Worm (Caenorhabditis elegans) whole organism, L4/young adult: ENCODE measurements around the gene C32D5.12.

Experiments used
- W03F9.2 ChIP-seq: fragments of 150-350 bp; optimal IDR thresholded peaks from 2 replicates; lab custom pipeline; 2014; ENCODE audit warnings: missing biosample characterization, missing genetic modification characterization
- dao-5 ChIP-seq: sonication (generic microtip); optimal IDR thresholded peaks from 2 replicates; lab custom pipeline; 2016; ENCODE audit warnings: missing genotype, missing genetic modification characterization, moderate library complexity, missing compliant biosample characterization
- him-1 ChIP-seq: sonication (generic microtip); optimal IDR thresholded peaks from 2 replicates; lab custom pipeline; 2016; ENCODE audit warnings: missing genotype, missing genetic modification reagents, missing genetic modification characterization, missing compliant biosample characterization

The C32D5.12 gene

DNA sequence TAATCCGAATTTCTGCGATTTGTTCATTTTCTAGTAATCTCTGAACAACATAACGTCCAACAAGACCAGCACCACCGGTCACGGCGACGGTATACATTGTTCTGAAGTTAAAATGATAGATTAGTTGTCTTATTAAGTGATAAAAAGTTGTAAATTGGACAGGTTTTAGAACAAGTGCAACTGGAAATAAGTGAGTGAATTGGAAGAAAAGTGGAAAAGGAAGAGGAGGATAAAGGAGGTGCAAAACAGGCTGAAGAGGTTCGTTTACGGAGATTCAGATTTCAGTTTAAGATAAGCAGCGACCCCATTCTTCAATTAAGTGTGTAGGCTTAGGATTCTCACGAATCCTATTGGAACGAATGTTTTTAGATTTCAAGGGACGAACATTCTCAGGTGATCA is at the start of gene C32D5.12:
TSS of gene C32D5.12 (minus strand) at position 101 of the 400 bp plus-strand sequence.
- TF ChIP-seq dao-5 (tag; lab: Kevin White, UChicago) = no peak
- no peak for TF ChIP-seq W03F9.2 (tag; lab: Kevin White, UChicago)
- TF ChIP-seq him-1 = no peak

DNA sequence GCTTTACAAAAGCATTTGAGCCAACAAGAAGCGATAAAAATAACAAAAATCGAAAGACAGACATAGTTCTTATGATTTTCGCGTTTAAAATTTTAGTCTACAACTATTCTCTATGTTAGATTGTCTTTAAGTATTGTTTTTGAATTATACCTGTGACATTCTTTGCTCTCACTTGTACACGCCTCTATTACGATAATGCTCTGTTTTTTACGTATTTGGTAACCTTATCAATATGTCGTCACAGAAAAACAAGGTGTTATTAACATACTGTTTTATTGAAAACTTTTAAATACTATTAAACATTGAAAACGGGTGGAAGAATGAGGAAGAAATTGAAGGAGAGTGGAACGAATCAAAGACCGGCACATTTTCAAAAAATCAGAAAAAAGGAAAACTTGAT is 48.5 kb upstream of the C32D5.12 start, which contains the start of gene spp-11:
TSS of gene spp-11 (minus strand) at position 101 of the 400 bp plus-strand sequence.
- no peak for TF ChIP-seq him-1
- TF ChIP-seq dao-5 (tag; lab: Kevin White, UChicago) = no peak

DNA sequence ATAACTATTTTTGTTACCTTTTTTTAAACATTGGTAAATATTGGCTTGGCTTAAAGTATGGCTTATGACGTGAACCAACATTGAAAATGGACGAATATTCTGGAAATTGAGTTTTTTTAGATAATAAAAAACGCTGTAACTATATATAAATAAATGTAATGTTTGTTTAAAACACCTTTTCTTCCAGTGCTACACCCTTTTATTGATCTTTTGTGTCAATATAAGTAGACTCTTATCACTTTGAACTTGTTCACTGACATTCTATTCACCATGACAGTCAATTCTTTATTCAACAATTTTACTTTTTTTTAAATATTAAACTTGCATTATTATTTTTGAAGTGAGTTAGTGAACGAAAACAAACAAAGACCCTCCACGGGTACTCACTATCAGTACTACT is 44.4 kb upstream of the C32D5.12 start, which contains the start of gene T25D10.1:
TSS of gene T25D10.1 (plus strand) at position 169 of the 400 bp plus-strand sequence.
- TF ChIP-seq dao-5 (tag; lab: Kevin White, UChicago) (no peak), W03F9.2 (tag; lab: Kevin White, UChicago) (no peak), him-1 (no peak)

DNA sequence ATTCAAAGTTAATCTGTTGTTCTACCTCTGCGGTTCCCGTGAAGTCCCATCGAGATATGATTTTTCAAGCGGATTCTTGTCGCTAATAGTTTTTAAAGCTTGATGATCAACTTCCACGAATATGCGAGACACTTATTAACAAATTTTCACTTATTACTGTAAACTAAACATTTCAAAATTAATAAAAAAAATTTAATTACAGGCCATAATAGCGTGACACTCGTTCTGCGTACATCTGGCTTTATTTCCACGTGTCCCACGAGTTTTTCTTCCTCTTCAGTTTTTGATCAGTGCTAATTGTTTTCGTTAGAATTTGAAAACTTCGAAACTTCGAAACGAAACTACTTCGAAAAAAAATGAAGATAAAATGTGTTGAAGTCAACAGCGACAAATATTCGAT is 42.8 kb upstream of the C32D5.12 start, which contains the start of gene btb-2:
TSS of gene btb-2 (plus strand) at position 301 of the 400 bp plus-strand sequence.
- TF ChIP-seq him-1 (no peak), W03F9.2 (tag; lab: Kevin White, UChicago) (no peak), dao-5 (tag; lab: Kevin White, UChicago) (no peak)

DNA sequence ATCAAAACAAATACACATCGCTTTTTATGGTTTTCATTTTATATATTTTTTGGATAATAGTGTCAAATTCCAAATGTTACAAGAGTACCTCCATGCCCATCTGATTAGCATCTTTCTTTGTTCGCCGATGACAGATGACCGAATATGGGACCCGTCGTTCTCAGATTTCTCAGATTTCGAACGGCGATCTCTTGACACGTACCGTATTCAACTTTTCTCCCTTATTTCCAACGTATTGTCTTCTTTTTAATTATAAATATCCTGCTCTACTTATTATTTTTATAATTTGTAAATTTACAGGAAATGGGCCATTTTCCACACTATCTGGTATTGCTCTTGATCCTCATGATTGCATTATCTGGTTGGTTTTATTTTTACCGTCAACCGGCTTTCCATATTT is 39.6 kb upstream of the C32D5.12 start, which contains the start of gene zig-10:
TSS of gene zig-10 (plus strand) at position 301 of the 400 bp plus-strand sequence.
- TF ChIP-seq him-1 (no peak), W03F9.2 (tag; lab: Kevin White, UChicago) (no peak), dao-5 (tag; lab: Kevin White, UChicago) (no peak)

DNA sequence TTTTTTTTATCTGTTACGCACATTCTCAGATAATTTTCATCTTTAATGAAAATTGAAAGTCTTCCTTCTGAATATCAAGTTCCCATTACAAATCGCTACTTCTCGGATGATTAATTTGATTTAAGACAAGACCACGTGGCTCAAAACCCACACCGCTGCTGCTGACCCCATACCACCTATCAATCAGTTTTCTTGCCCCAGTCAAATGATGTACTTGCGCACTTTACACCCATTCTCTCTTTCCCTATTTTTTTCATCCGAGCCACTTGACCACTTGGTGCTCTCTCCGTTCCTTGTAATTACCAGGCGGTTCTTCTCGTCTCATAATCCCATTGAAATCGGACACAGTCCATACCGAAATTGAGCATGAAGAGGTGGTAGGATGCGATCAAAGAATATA is 35.2 kb upstream of the C32D5.12 start:
- TF ChIP-seq dao-5 (tag; lab: Kevin White, UChicago) (no peak), him-1 (no peak), W03F9.2 (tag; lab: Kevin White, UChicago) (no peak)

DNA sequence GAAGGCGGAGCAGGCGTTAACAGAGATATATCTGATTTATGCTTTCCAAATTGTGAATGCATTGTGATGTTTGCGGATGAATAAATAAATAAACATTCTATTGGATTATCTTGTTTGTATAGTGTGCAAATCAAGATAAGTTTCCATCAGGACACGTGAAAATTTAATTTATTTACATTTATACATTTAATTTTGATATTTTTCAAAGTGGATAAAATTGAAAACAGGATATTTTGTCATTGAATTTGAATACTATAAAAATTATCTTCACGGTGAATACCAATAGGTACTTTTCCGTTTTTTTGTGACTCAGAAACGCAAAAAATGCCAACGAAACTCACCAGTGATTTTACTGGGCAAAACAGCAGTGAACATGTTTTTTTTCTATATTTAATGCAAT is 32.4 kb upstream of the C32D5.12 start, which contains the start of gene F58F12.3:
TSS of gene F58F12.3 (minus strand) at position 101 of the 400 bp plus-strand sequence.
- TF ChIP-seq W03F9.2 (tag; lab: Kevin White, UChicago) = no peak
- no peak for TF ChIP-seq him-1
- TF ChIP-seq dao-5 (tag; lab: Kevin White, UChicago) = no peak

DNA sequence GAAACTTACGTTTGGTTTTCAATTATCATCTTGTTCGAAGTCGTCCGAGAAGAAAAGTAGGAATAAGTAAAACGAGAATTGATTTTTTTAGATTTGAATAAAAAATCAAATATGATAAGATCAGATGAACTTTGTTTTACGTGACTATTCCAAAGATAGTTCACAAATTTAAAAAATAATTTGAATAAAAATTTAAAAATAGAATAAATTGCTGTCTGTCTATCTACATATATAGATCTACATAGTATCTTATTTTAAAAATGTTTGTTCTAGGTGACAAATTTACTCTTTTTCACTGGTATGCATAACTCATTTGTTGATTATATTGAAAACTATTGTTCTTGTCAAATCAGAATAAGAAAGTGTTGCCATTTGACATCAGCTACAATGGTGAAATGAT is 29.1 kb upstream of the C32D5.12 start, which contains the start of gene F58F12.2:
TSS of gene F58F12.2 (minus strand) at position 101 of the 400 bp plus-strand sequence.
- no peak for TF ChIP-seq dao-5 (tag; lab: Kevin White, UChicago)
- TF ChIP-seq him-1 = no peak
- no peak for TF ChIP-seq W03F9.2 (tag; lab: Kevin White, UChicago)

DNA sequence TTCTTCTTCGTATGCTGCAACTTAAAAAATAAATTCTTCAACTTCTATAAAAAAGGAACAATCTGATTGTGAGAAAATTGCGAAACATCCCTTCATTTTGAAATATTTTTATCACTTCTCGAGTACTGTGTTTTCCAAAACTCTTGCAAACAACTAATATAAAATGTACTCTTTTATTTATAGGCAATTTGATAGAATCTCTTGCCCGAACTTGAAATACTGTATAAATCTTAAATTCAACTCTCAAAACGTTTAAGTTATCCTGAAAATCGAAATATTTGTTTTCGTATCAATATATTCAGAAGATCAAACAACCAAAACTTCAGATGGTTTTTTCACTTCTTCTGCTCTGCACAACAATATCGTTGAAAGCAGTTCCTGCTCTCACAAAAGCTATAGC is 27.7 kb upstream of the C32D5.12 start, which contains the start of gene F58F12.4:
TSS of gene F58F12.4 (plus strand) at position 301 of the 400 bp plus-strand sequence.
- TF ChIP-seq W03F9.2 (tag; lab: Kevin White, UChicago) = no peak
- no peak for TF ChIP-seq dao-5 (tag; lab: Kevin White, UChicago)
- no peak for TF ChIP-seq him-1

DNA sequence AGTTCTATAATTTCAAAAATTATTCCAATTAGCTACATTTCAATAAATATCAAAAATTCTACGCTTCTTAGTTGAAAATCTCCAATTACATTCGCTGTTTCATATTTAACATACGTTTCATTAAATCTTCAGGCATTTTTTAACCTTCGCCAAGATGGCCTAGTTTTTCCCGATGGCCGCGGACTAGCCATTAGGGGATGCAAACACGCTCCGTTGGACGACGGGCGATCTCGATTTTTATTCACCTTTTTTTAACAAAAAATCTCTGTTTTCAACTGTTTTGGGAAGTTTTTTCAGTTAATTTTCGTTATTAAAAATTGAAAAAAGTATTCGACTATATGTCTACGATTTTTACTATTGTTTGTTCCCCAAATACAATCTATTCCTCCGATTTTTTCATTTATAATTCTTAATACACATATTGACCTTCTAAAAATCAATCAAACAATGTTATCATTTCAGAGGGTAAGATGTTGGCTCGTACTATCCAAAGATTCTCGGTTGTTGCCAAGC is 24.4 kb upstream of the C32D5.12 start, which contains the start of gene F58F12.1:
TSS of gene F58F12.1 (plus strand) at position 463 of the 513 bp plus-strand sequence.
- TF ChIP-seq dao-5 (tag; lab: Kevin White, UChicago) (no peak), him-1 (peak; percentile 30), W03F9.2 (tag; lab: Kevin White, UChicago) (peak; percentile 83)

DNA sequence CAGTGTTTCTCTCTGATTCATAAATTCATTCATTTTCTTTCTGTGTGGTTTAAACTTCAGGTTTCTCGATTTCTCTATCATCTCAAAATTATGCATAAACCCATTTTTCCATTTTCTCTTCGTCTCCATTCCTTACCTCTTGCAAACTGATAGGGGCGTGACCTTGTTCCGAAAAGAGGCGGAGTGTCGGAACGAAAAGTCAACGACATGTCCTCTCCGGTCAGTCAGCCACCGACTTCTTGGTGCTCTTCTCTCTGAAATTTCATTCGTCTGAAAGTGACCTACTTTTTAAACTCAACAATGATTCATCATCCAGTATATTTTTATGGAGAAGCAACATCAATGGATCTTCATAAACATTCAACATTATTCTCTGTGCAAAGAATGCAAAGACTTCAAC is 22.1 kb upstream of the C32D5.12 start, which contains the start of gene F58F12.12:
TSS of gene F58F12.12 (plus strand) at position 301 of the 400 bp plus-strand sequence.
- no peak for TF ChIP-seq W03F9.2 (tag; lab: Kevin White, UChicago)
- TF ChIP-seq dao-5 (tag; lab: Kevin White, UChicago) = no peak
- no peak for TF ChIP-seq him-1

DNA sequence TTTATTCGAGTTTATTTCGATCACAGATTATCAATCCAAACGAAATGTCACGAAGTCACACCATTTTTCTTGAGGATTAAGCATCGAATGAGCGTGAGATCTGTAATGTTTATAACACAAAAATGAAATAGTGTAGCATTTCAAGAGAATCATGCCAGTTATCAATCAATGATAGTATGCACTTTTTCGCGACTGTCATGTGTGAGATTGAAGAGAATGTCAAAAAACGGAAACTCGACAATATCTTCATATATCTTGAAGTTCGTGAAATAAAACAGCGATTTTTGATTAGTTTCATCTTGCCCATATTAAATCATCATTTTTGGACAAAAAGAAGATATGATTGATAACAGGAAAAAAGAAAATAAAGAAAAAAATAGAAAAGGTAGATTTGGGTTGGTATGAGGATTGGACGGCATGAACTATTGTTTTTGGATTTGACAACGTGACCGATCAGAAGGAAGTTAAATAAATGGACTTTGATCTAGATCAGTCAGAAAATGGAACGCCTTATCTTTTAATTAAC is 20.3 kb upstream of the C32D5.12 start:
- TF ChIP-seq W03F9.2 (tag; lab: Kevin White, UChicago) (no peak), dao-5 (tag; lab: Kevin White, UChicago) (no peak), him-1 (no peak)

DNA sequence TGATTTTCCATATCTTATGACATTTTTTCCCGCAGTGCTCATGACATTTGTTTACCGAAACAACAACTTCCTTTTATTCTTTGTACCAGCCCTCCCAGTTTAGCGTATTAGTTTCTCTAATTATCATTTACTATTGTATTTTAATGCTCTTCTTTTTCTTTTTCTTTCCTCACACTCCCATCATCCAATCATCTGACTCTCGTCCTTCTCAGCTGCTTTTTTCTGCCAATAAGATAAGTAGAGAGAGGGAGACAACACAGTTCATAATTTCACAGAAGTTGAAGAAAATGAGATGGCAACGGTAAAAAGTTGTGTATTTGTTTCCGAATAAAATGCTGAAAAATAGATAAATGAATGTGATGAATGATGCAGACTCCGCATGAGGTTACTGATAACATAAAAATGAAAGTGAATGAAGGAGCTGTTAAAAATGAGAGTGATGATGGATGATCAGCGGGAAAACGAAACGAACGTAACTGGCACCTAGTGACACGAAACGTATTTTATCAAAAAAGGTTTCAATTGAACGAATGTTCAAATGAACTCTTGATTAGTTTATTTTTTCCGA is 18.7 kb upstream of the C32D5.12 start:
- TF ChIP-seq him-1 = no peak
- no peak for TF ChIP-seq dao-5 (tag; lab: Kevin White, UChicago)
- TF ChIP-seq W03F9.2 (tag; lab: Kevin White, UChicago) = no peak

DNA sequence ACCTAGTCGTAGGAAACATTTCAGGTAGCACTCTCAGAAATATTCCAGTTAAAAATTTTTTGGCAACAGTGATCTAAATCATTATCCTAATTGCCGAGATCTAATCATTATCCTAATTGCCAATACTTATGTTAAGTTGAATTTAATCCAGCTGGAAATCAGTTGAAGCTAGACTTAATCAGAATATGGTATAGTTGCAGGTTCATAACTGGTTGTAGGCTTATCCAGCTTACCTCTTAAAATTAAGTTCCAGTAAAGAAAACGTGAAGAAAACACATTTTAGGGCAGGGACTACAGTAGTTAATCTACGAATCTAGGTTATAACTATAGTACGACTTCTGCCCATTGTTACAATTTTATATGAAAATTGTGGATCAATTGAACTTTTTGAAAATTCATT is 17.9 kb upstream of the C32D5.12 start:
- TF ChIP-seq dao-5 (tag; lab: Kevin White, UChicago) (no peak), W03F9.2 (tag; lab: Kevin White, UChicago) (no peak), him-1 (no peak)
